Fruit fly (Drosophila melanogaster) whole organism, prepupa: Measurements from ENCODE around the gene CG11905.

Experiments
- Blimp-1 ChIP-seq: fragments of 200-800 bp; sonication (Bioruptor generic); optimal IDR thresholded peaks from 3 replicates; lab custom pipeline; 2017; ENCODE audit warnings: missing biosample characterization, missing genetic modification characterization, mild to moderate bottlenecking, moderate library complexity, missing genetic modification reagents
- CG10669 ChIP-seq: fragments of 200-800 bp; sonication (Bioruptor generic); optimal IDR thresholded peaks from 3 replicates; lab custom pipeline; 2018; ENCODE audit warnings: missing biosample characterization, mild to moderate bottlenecking, missing genetic modification characterization, moderate library complexity
- CG11294 ChIP-seq: fragments of 200-800 bp; sonication (Bioruptor generic); IDR thresholded peaks from 2 replicates; pipeline ENCODE4 v1.3.6; 2022; ENCODE audit warnings: missing biosample characterization, missing genetic modification characterization
- CG11762 ChIP-seq: fragments of 200-800 bp; sonication (Bioruptor generic); optimal IDR thresholded peaks from 3 replicates; lab custom pipeline; 2016; ENCODE audit warnings: missing biosample characterization, missing genetic modification characterization; ENCODE audit not compliant: insufficient read depth
- CG11902 ChIP-seq: fragments of 200-800 bp; sonication (Bioruptor generic); optimal IDR thresholded peaks from 3 replicates; lab custom pipeline; 2016; ENCODE audit warnings: missing biosample characterization, missing genetic modification characterization
- CG31627 ChIP-seq: fragments of 200-800 bp; sonication (Bioruptor generic); optimal IDR thresholded peaks from 3 replicates; lab custom pipeline; 2016; ENCODE audit warnings: missing biosample characterization, missing genetic modification characterization
- CG32006 ChIP-seq: fragments of 200-800 bp; sonication (Bioruptor generic); optimal IDR thresholded peaks from 3 replicates; lab custom pipeline; 2017; ENCODE audit warnings: missing biosample characterization, mild to moderate bottlenecking, missing genetic modification characterization
- CG34406 ChIP-seq: fragments of 200-800 bp; sonication (Bioruptor generic); optimal IDR thresholded peaks from 3 replicates; lab custom pipeline; 2016; ENCODE audit warnings: missing biosample characterization, missing genetic modification characterization
- CG3919 ChIP-seq: fragments of 200-800 bp; sonication (Bioruptor generic); optimal IDR thresholded peaks from 3 replicates; lab custom pipeline; 2016; ENCODE audit warnings: missing biosample characterization, missing genetic modification characterization
- CG4318 ChIP-seq: fragments of 200-800 bp; sonication (Bioruptor generic); optimal IDR thresholded peaks from 3 replicates; lab custom pipeline; 2017; ENCODE audit warnings: missing biosample characterization, mild to moderate bottlenecking, missing genetic modification characterization
- CG6792 ChIP-seq: fragments of 200-800 bp; sonication (Bioruptor generic); optimal IDR thresholded peaks from 3 replicates; lab custom pipeline; 2016; ENCODE audit warnings: missing biosample characterization, missing genetic modification characterization
- CG6808 ChIP-seq: fragments of 200-800 bp; sonication (Bioruptor generic); optimal IDR thresholded peaks from 3 replicates; lab custom pipeline; 2017; ENCODE audit warnings: missing biosample characterization, missing genetic modification characterization, mild to moderate bottlenecking, moderate library complexity, missing genetic modification reagents
- CG6854 ChIP-seq: fragments of 200-800 bp; sonication (Bioruptor generic); optimal IDR thresholded peaks from 2 replicates; lab custom pipeline; 2017; ENCODE audit warnings: missing biosample characterization, mild to moderate bottlenecking, missing genetic modification characterization
- CG8119 ChIP-seq: fragments of 200-800 bp; sonication (Bioruptor generic); IDR thresholded peaks from 3 replicates; pipeline ENCODE4 v1.3.6; 2022; ENCODE audit warnings: missing biosample characterization, missing genetic modification characterization
- CG8319 ChIP-seq: fragments of 200-800 bp; sonication (Bioruptor generic); optimal IDR thresholded peaks from 3 replicates; lab custom pipeline; 2016; ENCODE audit warnings: missing biosample characterization, missing genetic modification characterization
- CG8632 ChIP-seq: fragments of 200-800 bp; sonication (Bioruptor generic); optimal IDR thresholded peaks from 3 replicates; lab custom pipeline; 2016; ENCODE audit warnings: missing biosample characterization, missing genetic modification characterization
- Eip75B ChIP-seq: fragments of 200-800 bp; sonication (Bioruptor generic); optimal IDR thresholded peaks from 3 replicates; lab custom pipeline; 2016; ENCODE audit warnings: missing biosample characterization, missing genetic modification characterization
- Eip93F ChIP-seq: fragments of 200-800 bp; sonication (Bioruptor generic); optimal IDR thresholded peaks from 2 replicates; lab custom pipeline; 2016; ENCODE audit warnings: missing biosample characterization, mild to moderate bottlenecking, missing genetic modification characterization
- Ets96B ChIP-seq: fragments of 200-800 bp; optimal IDR thresholded peaks from 2 replicates; lab custom pipeline; 2019; ENCODE audit warnings: missing biosample characterization, mild to moderate bottlenecking, missing genetic modification characterization, moderate library complexity
- Gug ChIP-seq: fragments of 200-800 bp; sonication (Bioruptor generic); IDR thresholded peaks from 2 replicates; pipeline ENCODE4 v1.3.6; 2022; ENCODE audit warnings: missing biosample characterization, missing genetic modification characterization
- Hr38 ChIP-seq: sonication (Bioruptor generic); optimal IDR thresholded peaks from 2 replicates; lab custom pipeline; 2016; ENCODE audit warnings: missing biosample characterization, missing genetic modification characterization
- Hr4 ChIP-seq: fragments of 200-800 bp; sonication (Bioruptor generic); optimal IDR thresholded peaks from 3 replicates; lab custom pipeline; 2016; ENCODE audit warnings: missing biosample characterization, missing genetic modification characterization
- Lpt ChIP-seq: fragments of 200-800 bp; sonication (Bioruptor generic); optimal IDR thresholded peaks from 3 replicates; lab custom pipeline; 2016; ENCODE audit warnings: missing biosample characterization, missing genetic modification characterization
- OdsH ChIP-seq: fragments of 200-800 bp; sonication (Bioruptor generic); optimal IDR thresholded peaks from 3 replicates; lab custom pipeline; 2016; ENCODE audit warnings: missing biosample characterization, missing genetic modification characterization
- Sox102F ChIP-seq: fragments of 200-800 bp; sonication (Bioruptor generic); optimal IDR thresholded peaks from 2 replicates; lab custom pipeline; 2016; ENCODE audit warnings: missing biosample characterization, mild to moderate bottlenecking, missing genetic modification characterization
- Sox14 ChIP-seq: fragments of 200-800 bp; sonication (Bioruptor generic); optimal IDR thresholded peaks from 3 replicates; lab custom pipeline; 2016; ENCODE audit warnings: missing biosample characterization, missing genetic modification characterization
- Sox15 ChIP-seq: fragments of 200-800 bp; sonication (Bioruptor generic); optimal IDR thresholded peaks from 3 replicates; lab custom pipeline; 2016; ENCODE audit warnings: missing biosample characterization, missing genetic modification characterization
- acj6 ChIP-seq: fragments of 200-800 bp; sonication (Bioruptor generic); optimal IDR thresholded peaks from 3 replicates; lab custom pipeline; 2016; ENCODE audit warnings: missing biosample characterization, missing genetic modification characterization
- cyc ChIP-seq: fragments of 200-800 bp; sonication (Bioruptor generic); optimal IDR thresholded peaks from 3 replicates; lab custom pipeline; 2016; ENCODE audit warnings: missing biosample characterization, missing genetic modification characterization
- dac ChIP-seq: fragments of 200-800 bp; sonication (Bioruptor generic); optimal IDR thresholded peaks from 2 replicates; lab custom pipeline; 2017; ENCODE audit warnings: missing biosample characterization, mild to moderate bottlenecking, missing genetic modification characterization
- dsx ChIP-seq: fragments of 200-800 bp; optimal IDR thresholded peaks from 3 replicates; lab custom pipeline; 2019; ENCODE audit warnings: missing biosample characterization, mild to moderate bottlenecking, missing genetic modification characterization, moderate library complexity; ENCODE audit not compliant: poor library complexity, severe bottlenecking
- eg ChIP-seq: fragments of 200-800 bp; sonication (Bioruptor generic); IDR thresholded peaks from 3 replicates; pipeline ENCODE4 v1.3.6; 2022; ENCODE audit warnings: missing biosample characterization, missing genetic modification characterization
- esn ChIP-seq: fragments of 200-800 bp; sonication (Bioruptor generic); optimal IDR thresholded peaks from 2 replicates; lab custom pipeline; 2016; ENCODE audit warnings: missing biosample characterization, mild to moderate bottlenecking, missing genetic modification characterization, moderate library complexity
- fd59A ChIP-seq: fragments of 200-800 bp; sonication (Bioruptor generic); optimal IDR thresholded peaks from 2 replicates; lab custom pipeline; 2017; ENCODE audit warnings: missing biosample characterization, mild to moderate bottlenecking, missing genetic modification characterization, missing genetic modification reagents
- fd85E ChIP-seq: fragments of 200-800 bp; sonication (Bioruptor generic); optimal IDR thresholded peaks from 3 replicates; lab custom pipeline; 2016; ENCODE audit warnings: missing biosample characterization, missing genetic modification characterization
- lz ChIP-seq: fragments of 200-800 bp; sonication (Bioruptor generic); optimal IDR thresholded peaks from 3 replicates; lab custom pipeline; 2016; ENCODE audit warnings: missing biosample characterization, missing genetic modification characterization
- spab ChIP-seq: fragments of 200-800 bp; sonication (Bioruptor generic); optimal IDR thresholded peaks from 2 replicates; lab custom pipeline; 2017; ENCODE audit warnings: missing biosample characterization, mild to moderate bottlenecking, missing genetic modification characterization, missing genetic modification reagents
- ss ChIP-seq, 2 experiments: fragments of 200-800 bp; sonication (Bioruptor generic); optimal IDR thresholded peaks; 2 replicates in 1 of 2; 3 replicates in 1 of 2; lab custom pipeline; 2017 to 2018; ENCODE audit warnings: mild to moderate bottlenecking in 2 of 2, missing biosample characterization in 2 of 2, missing genetic modification characterization in 2 of 2, moderate library complexity in 1 of 2
- svp ChIP-seq: fragments of 200-800 bp; sonication (Bioruptor generic); peaks from one replicate; lab custom pipeline; 2016; ENCODE audit warnings: missing biosample characterization, missing genetic modification characterization
- topi ChIP-seq: fragments of 200-800 bp; sonication (Bioruptor generic); optimal IDR thresholded peaks from 3 replicates; lab custom pipeline; 2016; ENCODE audit warnings: missing biosample characterization, missing genetic modification characterization

The CG11905 gene

dm6 chr3L:16941319-16941718, 6.0 kb upstream of the CG11905 start (continued):
- TF ChIP-seq CG11902 (GFP tag; lab: Kevin White, UChicago) = no peak
- TF ChIP-seq CG4318 = peak; percentile 9
- TF ChIP-seq Lpt (GFP tag; lab: Kevin White, UChicago) = no peak
- no peak for TF ChIP-seq cyc
- TF ChIP-seq topi (GFP tag; lab: Kevin White, UChicago) = no peak
- TF ChIP-seq Sox102F (GFP tag; lab: Kevin White, UChicago) = peak; percentile 19
- TF ChIP-seq Sox15 = no peak
- TF ChIP-seq ss (GFP tag; optimal IDR thresholded peaks at IDR 0.05; lab: Kevin White, UChicago) = peak; percentile 8 to 65
- peak; percentile 56 for TF ChIP-seq OdsH (GFP tag; lab: Kevin White, UChicago)
- peak; percentile 21 for TF ChIP-seq CG34406 (GFP tag; lab: Kevin White, UChicago)
- TF ChIP-seq CG32006 (GFP tag; lab: Kevin White, UChicago) = peak; percentile 64
- no peak for TF ChIP-seq CG11762
- peak; percentile 25 for TF ChIP-seq CG31627
- TF ChIP-seq dac (GFP tag; lab: Kevin White, UChicago) = peak; percentile 11
- peak; percentile 43 for TF ChIP-seq CG6792
- TF ChIP-seq CG8119 (GFP tag; lab: Robert Waterston, UW) = peak; percentile 45; the same call in 2 of the 3 replicates
- peak; percentile 49 for TF ChIP-seq spab (GFP tag; lab: Kevin White, UChicago)
- peak; percentile 43 for TF ChIP-seq esn (GFP tag; lab: Kevin White, UChicago)
- no peak for TF ChIP-seq fd85E
- TF ChIP-seq fd59A (GFP tag; lab: Kevin White, UChicago) = peak; percentile 49
- no peak for TF ChIP-seq CG8319 (GFP tag; lab: Kevin White, UChicago)
- TF ChIP-seq Eip75B (GFP tag; lab: Kevin White, UChicago) = peak; percentile 54
- no peak for TF ChIP-seq Hr38 (GFP tag; lab: Kevin White, UChicago)
- TF ChIP-seq eg (GFP tag; lab: Robert Waterston, UW) = no peak
- TF ChIP-seq lz (GFP tag; lab: Kevin White, UChicago) = peak; percentile 43
- no peak for TF ChIP-seq Eip93F
- TF ChIP-seq CG6854 (GFP tag; lab: Kevin White, UChicago) = no peak
- peak; percentile 42 for TF ChIP-seq CG8632 (GFP tag; lab: Kevin White, UChicago)
- peak; percentile 0 for TF ChIP-seq dsx (GFP tag; lab: Kevin White, UChicago)
- no peak for TF ChIP-seq Blimp-1 (GFP tag; lab: Kevin White, UChicago)
- TF ChIP-seq CG3919 (GFP tag; lab: Kevin White, UChicago) = no peak
- TF ChIP-seq svp (GFP tag; lab: Kevin White, UChicago) = peak; percentile 85
- TF ChIP-seq CG6808 (GFP tag; lab: Kevin White, UChicago) = peak; percentile 52
- TF ChIP-seq Gug = no peak
- TF ChIP-seq CG10669 (GFP tag; lab: Kevin White, UChicago) = no peak
- no peak for TF ChIP-seq CG11294 (GFP tag; lab: Robert Waterston, UW)
- TF ChIP-seq acj6 (GFP tag; lab: Kevin White, UChicago) = peak; percentile 45

- no peak for TF ChIP-seq CG11902 (GFP tag; lab: Kevin White, UChicago)
- no peak for TF ChIP-seq Hr4 (GFP tag; lab: Kevin White, UChicago)
- no peak for TF ChIP-seq Ets96B
- no peak for TF ChIP-seq CG8119 (GFP tag; lab: Robert Waterston, UW)
- no peak for TF ChIP-seq CG11294 (GFP tag; lab: Robert Waterston, UW)
- no peak for TF ChIP-seq Sox14 (GFP tag; lab: Kevin White, UChicago)
Observed at dm6 chr3L:16938852-16939251, 3.5 kb upstream of the CG11905 start, which contains the start of gene CG13022. TSS of gene CG13022 (minus strand) at chr3L:16938952.
